Worm (Caenorhabditis elegans) whole organism, late embryonic: ENCODE results near the gene fox-1.

ENCODE experiments used
- C08G9.2 ChIP-seq: sonication (generic microtip); optimal IDR thresholded peaks from 2 replicates; lab custom pipeline; 2016; ENCODE audit warnings: mild to moderate bottlenecking, missing genetic modification characterization, moderate library complexity, missing compliant biosample characterization
- F13H6.1 ChIP-seq: sonication (generic microtip); optimal IDR thresholded peaks from 2 replicates; lab custom pipeline; 2016; ENCODE audit warnings: missing genetic modification characterization, missing compliant biosample characterization
- K09A11.1 ChIP-seq: sonication (generic microtip); optimal IDR thresholded peaks from 2 replicates; lab custom pipeline; 2017; ENCODE audit warnings: antibody characterized with exemption, mild to moderate bottlenecking, missing genetic modification characterization, missing compliant biosample characterization; ENCODE audit not compliant: insufficient read depth
- Y22D7AL.16 ChIP-seq: sonication (generic microtip); optimal IDR thresholded peaks from 2 replicates; lab custom pipeline; 2016; ENCODE audit warnings: missing genetic modification characterization, missing compliant biosample characterization
- ahr-1 ChIP-seq: sonication (generic microtip); optimal IDR thresholded peaks from 2 replicates; lab custom pipeline; 2016; ENCODE audit warnings: missing genetic modification characterization, missing compliant biosample characterization
- ama-1 ChIP-seq: fragments of 150-350 bp; optimal IDR thresholded peaks from 2 replicates; lab custom pipeline; 2014
- ceh-14 ChIP-seq: sonication (generic microtip); optimal IDR thresholded peaks from 2 replicates; lab custom pipeline; 2016; ENCODE audit warnings: missing genotype, missing genetic modification characterization, missing compliant biosample characterization
- ceh-18 ChIP-seq: sonication (generic microtip); optimal IDR thresholded peaks from 2 replicates; lab custom pipeline; 2016; ENCODE audit warnings: missing genetic modification characterization, missing compliant biosample characterization
- ceh-19 ChIP-seq: fragments of 200-800 bp; sonication (Bioruptor generic); optimal IDR thresholded peaks from 2 replicates; lab custom pipeline; 2018; ENCODE audit warnings: mild to moderate bottlenecking, missing genetic modification characterization, missing compliant biosample characterization
- ceh-2 ChIP-seq: sonication (generic microtip); optimal IDR thresholded peaks from 2 replicates; lab custom pipeline; 2016; ENCODE audit warnings: missing genotype, missing genetic modification characterization, missing compliant biosample characterization
- ceh-30 ChIP-seq: fragments of 150-350 bp; optimal IDR thresholded peaks from 2 replicates; lab custom pipeline; 2014; ENCODE audit warnings: missing biosample characterization, missing genetic modification characterization
- ceh-31 ChIP-seq: sonication (generic microtip); optimal IDR thresholded peaks from 2 replicates; lab custom pipeline; 2016; ENCODE audit warnings: missing genetic modification characterization, missing compliant biosample characterization
- ceh-6 ChIP-seq: fragments of 200-800 bp; sonication (Bioruptor generic); optimal IDR thresholded peaks from 2 replicates; lab custom pipeline; 2018; ENCODE audit warnings: mild to moderate bottlenecking, missing genetic modification characterization, missing compliant biosample characterization
- dmd-4 ChIP-seq: sonication (generic microtip); optimal IDR thresholded peaks from 2 replicates; lab custom pipeline; 2016; ENCODE audit warnings: borderline replicate concordance, missing genetic modification characterization, missing compliant biosample characterization
- elt-2 ChIP-seq: sonication (generic microtip); optimal IDR thresholded peaks from 2 replicates; lab custom pipeline; 2016; ENCODE audit warnings: missing genetic modification reagents, missing genetic modification characterization, missing compliant biosample characterization
- ets-4 ChIP-seq: sonication (generic microtip); optimal IDR thresholded peaks from 2 replicates; lab custom pipeline; 2016; ENCODE audit warnings: missing genetic modification characterization, missing compliant biosample characterization
- eyg-1 ChIP-seq: sonication (generic microtip); optimal IDR thresholded peaks from 2 replicates; lab custom pipeline; 2016; ENCODE audit warnings: missing genotype, missing genetic modification characterization, missing compliant biosample characterization
- fax-1 ChIP-seq: sonication (generic microtip); optimal IDR thresholded peaks from 2 replicates; lab custom pipeline; 2016; ENCODE audit warnings: missing genotype, missing genetic modification characterization, missing compliant biosample characterization
- hlh-13 ChIP-seq: fragments of 200-800 bp; sonication (Bioruptor generic); optimal IDR thresholded peaks from 2 replicates; lab custom pipeline; 2018; ENCODE audit warnings: mild to moderate bottlenecking, missing genetic modification characterization, missing compliant biosample characterization
- hlh-15 ChIP-seq: sonication (generic microtip); optimal IDR thresholded peaks from 2 replicates; lab custom pipeline; 2016; ENCODE audit warnings: missing genetic modification characterization, missing compliant biosample characterization
- hlh-30 ChIP-seq: sonication (generic microtip); optimal IDR thresholded peaks from 2 replicates; lab custom pipeline; 2017; ENCODE audit warnings: antibody characterized with exemption, missing genetic modification characterization, missing compliant biosample characterization; ENCODE audit not compliant: insufficient read depth
- lin-11 ChIP-seq: fragments of 200-800 bp; sonication (Bioruptor generic); optimal IDR thresholded peaks from 2 replicates; lab custom pipeline; 2018; ENCODE audit warnings: mild to moderate bottlenecking, missing genetic modification characterization, missing compliant biosample characterization
- madf-2 ChIP-seq: sonication (generic microtip); optimal IDR thresholded peaks from 2 replicates; lab custom pipeline; 2017; ENCODE audit warnings: missing genetic modification characterization, missing compliant biosample characterization
- nfya-1 ChIP-seq: sonication (generic microtip); optimal IDR thresholded peaks from 2 replicates; lab custom pipeline; 2017; ENCODE audit warnings: missing genetic modification characterization, mild to moderate bottlenecking, missing compliant biosample characterization, antibody characterized with exemption, moderate library complexity
- npax-4 ChIP-seq: sonication (generic microtip); optimal IDR thresholded peaks from 2 replicates; lab custom pipeline; 2016; ENCODE audit warnings: missing genetic modification characterization, missing compliant biosample characterization
- pag-3 ChIP-seq: sonication (generic microtip); optimal IDR thresholded peaks from 2 replicates; lab custom pipeline; 2016; ENCODE audit warnings: missing compliant biosample characterization, missing genetic modification characterization, borderline replicate concordance
- pat-9 ChIP-seq: fragments of 200-800 bp; sonication (Bioruptor generic); optimal IDR thresholded peaks from 2 replicates; lab custom pipeline; 2018; ENCODE audit warnings: mild to moderate bottlenecking, missing genetic modification characterization, moderate library complexity, missing compliant biosample characterization
- pax-1 ChIP-seq: fragments of 150-350 bp; optimal IDR thresholded peaks from 2 replicates; lab custom pipeline; 2014; ENCODE audit warnings: missing biosample characterization, missing genetic modification characterization
- pha-4 ChIP-seq: fragments of 150-350 bp; optimal IDR thresholded peaks from 2 replicates; lab custom pipeline; 2018; ENCODE audit warnings: missing biosample characterization, missing genetic modification reagents, missing genetic modification characterization
- pqm-1 ChIP-seq: sonication (generic microtip); optimal IDR thresholded peaks from 2 replicates; lab custom pipeline; 2016; ENCODE audit warnings: missing genetic modification characterization, missing compliant biosample characterization
- ref-2 ChIP-seq: sonication (generic microtip); optimal IDR thresholded peaks from 2 replicates; lab custom pipeline; 2016; ENCODE audit warnings: missing genetic modification characterization, missing compliant biosample characterization
- sdc-2 ChIP-seq: sonication (generic microtip); optimal IDR thresholded peaks from 2 replicates; lab custom pipeline; 2016; ENCODE audit warnings: missing genotype, missing genetic modification characterization, missing compliant biosample characterization
- sox-2 ChIP-seq: fragments of 200-800 bp; sonication (Bioruptor generic); IDR thresholded peaks from 2 replicates; pipeline ENCODE4 v1.3.6; 2022; ENCODE audit warnings: missing genetic modification reagents, missing genetic modification characterization, missing compliant biosample characterization
- sox-4 ChIP-seq: sonication (generic microtip); optimal IDR thresholded peaks from 2 replicates; lab custom pipeline; 2017; ENCODE audit warnings: mild to moderate bottlenecking, missing genetic modification characterization, inconsistent platforms, missing compliant biosample characterization
- tbx-7 ChIP-seq: sonication (generic microtip); optimal IDR thresholded peaks from 2 replicates; lab custom pipeline; 2016; ENCODE audit warnings: missing genotype, missing genetic modification characterization, missing compliant biosample characterization
- unc-42 ChIP-seq: sonication (generic microtip); optimal IDR thresholded peaks from 2 replicates; lab custom pipeline; 2016; ENCODE audit warnings: missing genotype, missing genetic modification characterization, missing compliant biosample characterization
- unc-55 ChIP-seq: sonication (generic microtip); optimal IDR thresholded peaks from 2 replicates; lab custom pipeline; 2017; ENCODE audit warnings: missing biosample characterization, missing genetic modification reagents, missing genetic modification characterization
- zip-5 ChIP-seq: sonication (generic microtip); optimal IDR thresholded peaks from 2 replicates; lab custom pipeline; 2016; ENCODE audit warnings: missing genetic modification characterization, missing compliant biosample characterization
- ztf-16 ChIP-seq: sonication (generic microtip); optimal IDR thresholded peaks from 2 replicates; lab custom pipeline; 2017; ENCODE audit warnings: missing genetic modification characterization, missing compliant biosample characterization

The fox-1 gene

DNA sequence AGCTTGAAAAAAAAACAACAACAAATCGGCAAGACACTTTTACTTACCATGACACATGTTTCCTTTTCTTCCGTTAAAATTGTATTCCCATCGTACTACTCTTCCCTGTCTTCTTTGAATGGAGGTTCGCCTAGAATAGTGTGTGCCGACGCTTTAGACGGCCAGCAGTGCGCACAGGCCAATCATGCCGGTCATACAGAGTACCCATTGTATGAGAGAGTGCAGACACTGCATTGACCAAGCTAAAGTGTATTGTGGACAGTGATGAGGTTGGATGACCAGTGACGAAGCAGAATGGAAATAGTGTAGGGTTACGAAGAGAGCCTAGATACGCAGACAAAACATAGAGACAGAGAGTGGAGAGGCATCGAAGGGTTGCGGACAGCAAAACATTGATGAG, 57.8 kb downstream of the fox-1 start, which contains the start of gene dhhc-9:
Gene dhhc-9 (minus strand): TSS at position 154 of the 400 bp plus-strand sequence.
- TF ChIP-seq pat-9 (tag; lab: Kevin White, UChicago) (no peak), ceh-31 (tag; lab: Kevin White, UChicago) (peak; percentile 47), nfya-1 (tag; lab: Kevin White, UChicago) (peak; percentile 85), tbx-7 (tag; lab: Kevin White, UChicago) (no peak), ceh-2 (no peak), elt-2 (tag; lab: Kevin White, UChicago) (no peak), eyg-1 (tag; lab: Kevin White, UChicago) (no peak), pha-4 (tag; lab: Kevin White, UChicago) (no peak), madf-2 (no peak), ahr-1 (no peak), hlh-13 (GFP tag; lab: Kevin White, UChicago) (no peak), ceh-19 (no peak), ceh-6 (GFP tag; lab: Kevin White, UChicago) (no peak), ceh-18 (tag; lab: Kevin White, UChicago) (no peak), F13H6.1 (tag; lab: Kevin White, UChicago) (no peak), lin-11 (tag; lab: Kevin White, UChicago) (no peak), unc-42 (tag; lab: Kevin White, UChicago) (peak; percentile 40), sox-2 (GFP tag; lab: Robert Waterston, UW) (no peak), dmd-4 (tag; lab: Kevin White, UChicago) (no peak), ceh-14 (tag; lab: Kevin White, UChicago) (no peak), sdc-2 (tag; lab: Kevin White, UChicago) (peak; percentile 33), C08G9.2 (no peak), ets-4 (tag; lab: Kevin White, UChicago) (no peak), ama-1 (lab: Kevin White, UChicago) (no peak), fax-1 (tag; lab: Kevin White, UChicago) (no peak), unc-55 (GFP tag; lab: Kevin White, UChicago) (peak; percentile 71), zip-5 (tag; lab: Kevin White, UChicago) (no peak), hlh-30 (tag; lab: Kevin White, UChicago) (peak; percentile 36), pqm-1 (no peak), pag-3 (tag; lab: Kevin White, UChicago) (no peak), ztf-16 (no peak), Y22D7AL.16 (tag; lab: Kevin White, UChicago) (no peak), sox-4 (tag; lab: Kevin White, UChicago) (no peak), pax-1 (tag; lab: Kevin White, UChicago) (no peak), hlh-15 (tag; lab: Kevin White, UChicago) (no peak), ref-2 (tag; lab: Kevin White, UChicago) (no peak), npax-4 (no peak), K09A11.1 (tag; lab: Kevin White, UChicago) (no peak), ceh-30 (no peak)
